Worm (Caenorhabditis elegans): ENCODE results near the gene srh-269.

ce11 chrV:16617462-16617861 lies 25.6 kb upstream of the srh-269 start, which contains the start of gene Y70C5A.4:
- TF ChIP-seq ceh-79 (tag; optimal IDR thresholded peaks at IDR 0.05) (no peak), mxl-1 (tag; optimal IDR thresholded peaks at IDR 0.05) (no peak), F39B2.1 (GFP tag; IDR thresholded peaks at IDR 0.05) (no peak), attf-3 (GFP tag; conservative IDR thresholded peaks at IDR 0.05) (no peak), pha-4 (tag; optimal IDR thresholded peaks at IDR 0.05) (no peak), lsl-1 (GFP tag; optimal IDR thresholded peaks at IDR 0.05) (no peak), ceh-100 (GFP tag; IDR thresholded peaks at IDR 0.05) (no peak), snpc-4 (GFP tag; optimal IDR thresholded peaks at IDR 0.05) (no peak), snpc-4 (tag; optimal IDR thresholded peaks at IDR 0.05) (no peak), ztf-6 (GFP tag; IDR thresholded peaks at IDR 0.05) (no peak), sptf-2 (GFP tag; optimal IDR thresholded peaks at IDR 0.05) (no peak), gei-17 (GFP tag; optimal IDR thresholded peaks at IDR 0.05) (no peak)

Data from whole organism, young adult.